Worm (Caenorhabditis elegans) whole organism, L1 larva: ENCODE results near the gene B0546.4.
"Not testable (repeated sequence)": the region's sequence is repeated elsewhere in the genome, so short reads cannot be mapped to it uniquely, and the experiment has no call there.

Source experiments
- C16A3.4 ChIP-seq: fragments of 150-350 bp; optimal IDR thresholded peaks from 2 replicates; lab custom pipeline; 2014; ENCODE audit warnings: missing biosample characterization, missing genetic modification characterization
- C34B4.2 ChIP-seq: sonication (generic microtip); optimal IDR thresholded peaks from 2 replicates; lab custom pipeline; 2017; ENCODE audit warnings: mild to moderate bottlenecking, missing genetic modification characterization, missing compliant biosample characterization
- Y116A8C.19 ChIP-seq: sonication (generic microtip); optimal IDR thresholded peaks from 2 replicates; lab custom pipeline; 2016; ENCODE audit warnings: missing compliant biosample characterization, missing genetic modification characterization, borderline replicate concordance
- aha-1 ChIP-seq: fragments of 150-350 bp; optimal IDR thresholded peaks from 2 replicates; lab custom pipeline; 2014; ENCODE audit warnings: missing biosample characterization, missing genetic modification characterization
- alr-1 ChIP-seq: fragments of 200-800 bp; sonication (Bioruptor generic); optimal IDR thresholded peaks from 2 replicates; lab custom pipeline; 2018; ENCODE audit warnings: borderline replicate concordance, mild to moderate bottlenecking, missing genetic modification characterization, missing compliant biosample characterization
- ama-1 ChIP-seq: fragments of 150-350 bp; optimal IDR thresholded peaks from 2 replicates; lab custom pipeline; 2014
- ceh-8 ChIP-seq: fragments of 200-800 bp; sonication (Bioruptor generic); optimal IDR thresholded peaks from 2 replicates; lab custom pipeline; 2018; ENCODE audit warnings: mild to moderate bottlenecking, missing genetic modification characterization, moderate library complexity, missing compliant biosample characterization
- dsc-1 ChIP-seq: sonication (generic microtip); optimal IDR thresholded peaks from 2 replicates; lab custom pipeline; 2016; ENCODE audit warnings: mild to moderate bottlenecking, missing genetic modification characterization, missing compliant biosample characterization
- elt-2 ChIP-seq: sonication (generic microtip); optimal IDR thresholded peaks from 2 replicates; lab custom pipeline; 2016; ENCODE audit warnings: missing genetic modification characterization, mild to moderate bottlenecking, inconsistent platforms, missing compliant biosample characterization, missing genetic modification reagents
- fkh-10 ChIP-seq: sonication (generic microtip); optimal IDR thresholded peaks from 2 replicates; lab custom pipeline; 2017; ENCODE audit warnings: missing biosample characterization, missing genetic modification reagents, missing genetic modification characterization
- hlh-17 ChIP-seq: fragments of 200-800 bp; sonication (Bioruptor generic); optimal IDR thresholded peaks from 2 replicates; lab custom pipeline; 2018; ENCODE audit warnings: missing genetic modification characterization, mild to moderate bottlenecking, missing compliant biosample characterization, moderate library complexity, borderline replicate concordance
- irx-1 ChIP-seq: sonication (generic microtip); optimal IDR thresholded peaks from 2 replicates; lab custom pipeline; 2016; ENCODE audit warnings: missing genetic modification characterization, missing compliant biosample characterization
- jun-1 ChIP-seq: fragments of 150-350 bp; optimal IDR thresholded peaks from 2 replicates; lab custom pipeline; 2014; ENCODE audit warnings: missing biosample characterization, missing genetic modification reagents, missing genetic modification characterization
- lsy-2 ChIP-seq, 2 experiments: fragments of 150-350 bp; optimal IDR thresholded peaks; 2 replicates each; lab custom pipeline; 2014; ENCODE audit warnings: missing biosample characterization in 2 of 2, missing genetic modification characterization in 2 of 2
- mdl-1 ChIP-seq, 2 experiments: fragments of 150-350 bp; optimal IDR thresholded peaks; 2 replicates each; lab custom pipeline; 2014 to 2017; ENCODE audit warnings: missing biosample characterization in 2 of 2, missing genetic modification characterization in 2 of 2, inconsistent platforms in 1 of 2
- mep-1 ChIP-seq: fragments of 150-350 bp; optimal IDR thresholded peaks from 2 replicates; lab custom pipeline; 2014; ENCODE audit warnings: missing biosample characterization, missing genetic modification characterization
- nhr-12 ChIP-seq: sonication (generic microtip); optimal IDR thresholded peaks from 2 replicates; lab custom pipeline; 2017; ENCODE audit warnings: missing biosample characterization, missing genetic modification characterization
- nhr-77 ChIP-seq: fragments of 150-350 bp; optimal IDR thresholded peaks from 2 replicates; lab custom pipeline; 2014; ENCODE audit warnings: missing biosample characterization, missing genetic modification characterization
- nhr-84 ChIP-seq: sonication (generic microtip); optimal IDR thresholded peaks from 2 replicates; lab custom pipeline; 2017; ENCODE audit warnings: missing biosample characterization, missing genetic modification characterization
- nhr-90 ChIP-seq: sonication (generic microtip); optimal IDR thresholded peaks from 2 replicates; lab custom pipeline; 2016; ENCODE audit warnings: mild to moderate bottlenecking, missing genetic modification characterization, missing compliant biosample characterization; ENCODE audit not compliant: poor library complexity
- skn-1 ChIP-seq: fragments of 150-350 bp; optimal IDR thresholded peaks from 2 replicates; lab custom pipeline; 2014; ENCODE audit warnings: missing biosample characterization, missing genetic modification characterization
- sox-4 ChIP-seq: sonication (generic microtip); optimal IDR thresholded peaks from 2 replicates; lab custom pipeline; 2016; ENCODE audit warnings: missing genetic modification characterization, missing compliant biosample characterization
- sptf-1 ChIP-seq: fragments of 150-350 bp; optimal IDR thresholded peaks from 2 replicates; lab custom pipeline; 2014; ENCODE audit warnings: missing biosample characterization, missing genetic modification characterization
- sup-37 ChIP-seq: fragments of 200-800 bp; sonication (Bioruptor generic); optimal IDR thresholded peaks from 2 replicates; lab custom pipeline; 2018; ENCODE audit warnings: mild to moderate bottlenecking, missing genetic modification characterization, missing compliant biosample characterization
- unc-30 ChIP-seq: sonication (generic microtip); optimal IDR thresholded peaks from 2 replicates; lab custom pipeline; 2017; ENCODE audit warnings: missing biosample characterization, missing genetic modification characterization
- unc-62 ChIP-seq: fragments of 150-350 bp; optimal IDR thresholded peaks from 2 replicates; lab custom pipeline; 2014; ENCODE audit warnings: missing biosample characterization, missing genetic modification reagents, missing genetic modification characterization
- unc-98 ChIP-seq: fragments of 200-800 bp; sonication (Bioruptor generic); IDR thresholded peaks from 2 replicates; pipeline ENCODE4 v1.3.6; 2022; ENCODE audit warnings: missing genetic modification characterization, missing compliant biosample characterization
- vab-15 ChIP-seq: sonication (generic microtip); optimal IDR thresholded peaks from 2 replicates; lab custom pipeline; 2017; ENCODE audit warnings: missing genotype, mild to moderate bottlenecking, missing genetic modification characterization, missing compliant biosample characterization
- xbp-1 ChIP-seq: sonication (generic microtip); optimal IDR thresholded peaks from 2 replicates; lab custom pipeline; 2016; ENCODE audit warnings: missing genetic modification characterization, missing compliant biosample characterization
- ztf-11 ChIP-seq, 2 experiments: sonication (generic microtip); optimal IDR thresholded peaks; 2 replicates each; lab custom pipeline; 2016 to 2017; ENCODE audit warnings: missing genetic modification characterization in 2 of 2, missing biosample characterization in 1 of 2, missing compliant biosample characterization in 1 of 2
- ztf-4 ChIP-seq: fragments of 150-350 bp; optimal IDR thresholded peaks from 2 replicates; lab custom pipeline; 2014; ENCODE audit warnings: missing biosample characterization, missing genetic modification characterization

Gene B0546.4

ce11 chrIV:3398078-3398477 is 14.1 kb upstream of the B0546.4 start:
- no peak for TF ChIP-seq sptf-1

DNA sequence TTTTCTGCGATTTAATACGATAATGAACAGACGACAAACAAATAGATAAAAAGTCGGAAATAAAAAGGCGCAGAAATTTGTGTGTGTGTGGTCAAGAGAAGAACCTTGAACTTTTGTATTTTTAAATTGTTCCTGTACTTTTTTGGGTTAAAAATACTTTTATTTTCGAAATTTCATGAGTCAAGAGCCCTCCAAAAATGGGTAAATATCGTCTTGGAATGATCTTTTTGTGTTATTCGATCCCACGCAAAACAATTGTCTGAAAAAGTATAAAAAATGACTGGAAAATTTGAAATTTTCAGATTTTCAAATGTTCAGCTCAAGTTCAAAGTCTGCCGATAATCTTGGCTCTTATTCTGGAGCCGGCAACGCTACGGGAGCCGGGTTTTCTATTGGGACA is 11.6 kb upstream of the B0546.4 start, which contains the start of gene C04C3.14:
Gene C04C3.14 (plus strand): TSS at position 301 of the 400 bp plus-strand sequence.
- TF ChIP-seq unc-62 (GFP tag; lab: Kevin White, UChicago) (no peak), aha-1 (tag; lab: Kevin White, UChicago) (no peak), sox-4 (tag; lab: Kevin White, UChicago) (no peak), alr-1 (no peak), fkh-10 (GFP tag; lab: Kevin White, UChicago) (no peak), unc-98 (GFP tag; lab: Robert Waterston, UW) (no peak), C16A3.4 (tag; lab: Kevin White, UChicago) (no peak), mep-1 (no peak), vab-15 (tag; lab: Kevin White, UChicago) (no peak), skn-1 (tag; lab: Kevin White, UChicago) (no peak), ztf-4 (tag; lab: Kevin White, UChicago) (no peak), nhr-84 (tag; lab: Kevin White, UChicago) (no peak), hlh-17 (GFP tag; lab: Kevin White, UChicago) (no peak), sptf-1 (no peak), nhr-77 (tag; lab: Kevin White, UChicago) (no peak), jun-1 (tag; lab: Kevin White, UChicago) (no peak)

ce11 chrIV:3394066-3394465 is 10.1 kb upstream of the B0546.4 start, which contains the start of gene C04C3.4:
C04C3.4 (plus strand) TSS chrIV:3394366.
- TF ChIP-seq ceh-8; ztf-11 (tag; optimal IDR thresholded peaks at IDR 0.05; lab: Kevin White, UChicago); unc-30 (tag; lab: Kevin White, UChicago): not testable (repeated sequence)

ce11 chrIV:3389999-3390398 is 6.1 kb upstream of the B0546.4 start, which contains the start of gene B0546.5:
B0546.5 (minus strand) TSS chrIV:3390099.
- not testable (repeated sequence) for TF ChIP-seq unc-98 (GFP tag; lab: Robert Waterston, UW); C34B4.2 (tag; lab: Kevin White, UChicago); sup-37

DNA sequence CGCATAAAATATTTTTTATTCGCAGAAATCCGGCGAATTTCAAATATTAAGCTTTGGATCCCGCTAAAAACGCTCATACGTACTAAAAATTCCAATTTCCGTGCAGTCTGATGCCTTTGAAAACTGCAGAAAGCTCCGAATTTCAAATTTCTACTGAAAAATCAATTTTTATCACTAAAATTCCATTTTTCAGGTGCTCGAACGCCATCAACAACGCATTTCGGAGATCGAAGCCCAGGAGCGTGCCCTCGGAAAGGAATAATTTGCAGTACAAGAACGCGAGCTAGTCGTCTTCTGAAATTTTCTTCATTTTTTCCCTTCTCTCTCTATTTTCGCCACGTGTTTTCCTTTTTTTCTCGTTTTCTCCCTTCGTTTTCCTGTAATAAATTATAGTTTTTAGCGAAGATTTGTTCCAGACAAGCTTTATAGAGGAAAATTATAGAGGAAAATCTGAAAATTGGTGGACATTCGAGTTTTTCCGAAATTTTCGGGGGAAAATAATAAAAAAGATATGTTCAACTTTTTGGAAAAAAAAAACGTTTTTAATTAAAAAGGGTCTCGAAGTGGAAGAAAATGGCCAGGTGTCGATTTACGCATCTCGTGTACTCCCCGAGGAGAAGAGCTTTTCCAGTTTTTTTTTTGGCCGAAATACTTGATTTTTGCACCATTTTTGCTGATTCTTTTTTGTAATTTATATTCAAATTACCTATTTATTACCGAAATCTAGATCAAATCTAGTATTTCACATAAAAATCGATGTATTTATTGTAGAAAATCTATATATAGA is 2.8 kb upstream of the B0546.4 start:
- TF ChIP-seq xbp-1 (tag; lab: Kevin White, UChicago) (no peak), ama-1 (peak; percentile 18), irx-1 (no peak), nhr-12 (tag; lab: Kevin White, UChicago) (no peak), elt-2 (tag; lab: Kevin White, UChicago) (no peak), lsy-2 (tag; optimal IDR thresholded peaks at IDR 0.05; lab: Kevin White, UChicago) (no peak), nhr-90 (tag; lab: Kevin White, UChicago) (peak; percentile 28), unc-30 (tag; lab: Kevin White, UChicago) (no peak), dsc-1 (no peak), unc-98 (GFP tag; lab: Robert Waterston, UW) (no peak), Y116A8C.19 (tag; lab: Kevin White, UChicago) (no peak), hlh-17 (GFP tag; lab: Kevin White, UChicago) (no peak), mdl-1 (tag; optimal IDR thresholded peaks at IDR 0.05; lab: Kevin White, UChicago) (no peak)
